Fruit fly (Drosophila melanogaster) whole organism, adult: ENCODE results near the gene CG13392.

Source experiments
- CG11617 ChIP-seq: fragments of 200-800 bp; sonication (Bioruptor generic); optimal IDR thresholded peaks from 2 replicates; lab custom pipeline; 2017; ENCODE audit warnings: mild to moderate bottlenecking, missing biosample characterization, missing genetic modification reagents, missing genetic modification characterization
- CG12768 ChIP-seq: fragments of 200-800 bp; sonication (Bioruptor generic); optimal IDR thresholded peaks from 2 replicates; lab custom pipeline; 2017; ENCODE audit warnings: missing biosample characterization, missing genetic modification characterization, mild to moderate bottlenecking, moderate library complexity, missing genetic modification reagents
- CG14711 ChIP-seq: fragments of 200-800 bp; sonication (Bioruptor generic); optimal IDR thresholded peaks from 2 replicates; lab custom pipeline; 2018; ENCODE audit warnings: missing biosample characterization, mild to moderate bottlenecking, missing genetic modification characterization, moderate library complexity
- CG1620 ChIP-seq: fragments of 200-800 bp; sonication (Bioruptor generic); optimal IDR thresholded peaks from 2 replicates; lab custom pipeline; 2016; ENCODE audit warnings: missing biosample characterization, missing genetic modification characterization
- CG33017 ChIP-seq: fragments of 200-800 bp; sonication (Bioruptor generic); optimal IDR thresholded peaks from 2 replicates; lab custom pipeline; 2018; ENCODE audit warnings: missing biosample characterization, mild to moderate bottlenecking, missing genetic modification characterization, moderate library complexity
- CG5204 ChIP-seq: fragments of 200-800 bp; sonication (Bioruptor generic); optimal IDR thresholded peaks from 2 replicates; lab custom pipeline; 2016; ENCODE audit warnings: missing biosample characterization, missing genetic modification characterization
- CG7045 ChIP-seq: fragments of 200-800 bp; sonication (Bioruptor generic); optimal IDR thresholded peaks from 2 replicates; lab custom pipeline; 2017; ENCODE audit warnings: missing biosample characterization, mild to moderate bottlenecking, missing genetic modification characterization
- CG7101 ChIP-seq: fragments of 200-800 bp; sonication (Bioruptor generic); optimal IDR thresholded peaks from 2 replicates; lab custom pipeline; 2018; ENCODE audit warnings: missing biosample characterization, mild to moderate bottlenecking, missing genetic modification characterization, moderate library complexity
- Clk ChIP-seq: fragments of 200-800 bp; sonication (Bioruptor generic); optimal IDR thresholded peaks from 2 replicates; lab custom pipeline; 2017; ENCODE audit warnings: missing biosample characterization, missing genetic modification characterization
- Crg-1 ChIP-seq: fragments of 200-800 bp; sonication (Bioruptor generic); optimal IDR thresholded peaks from 2 replicates; lab custom pipeline; 2016; ENCODE audit warnings: missing biosample characterization, missing genetic modification characterization
- Hr96 ChIP-seq: fragments of 200-800 bp; sonication (Bioruptor generic); optimal IDR thresholded peaks from 2 replicates; lab custom pipeline; 2016; ENCODE audit warnings: missing biosample characterization, missing genetic modification characterization
- Mnt ChIP-seq: fragments of 200-800 bp; sonication (Bioruptor generic); optimal IDR thresholded peaks from 2 replicates; lab custom pipeline; 2016; ENCODE audit warnings: missing biosample characterization, mild to moderate bottlenecking, missing genetic modification characterization
- bab1 ChIP-seq: fragments of 200-800 bp; sonication (Bioruptor generic); optimal IDR thresholded peaks from 3 replicates; lab custom pipeline; 2019; ENCODE audit warnings: missing biosample characterization, mild to moderate bottlenecking, missing genetic modification characterization, moderate library complexity
- cic ChIP-seq: fragments of 200-800 bp; sonication (Bioruptor generic); optimal IDR thresholded peaks from 2 replicates; lab custom pipeline; 2017; ENCODE audit warnings: missing biosample characterization, mild to moderate bottlenecking, missing genetic modification characterization, moderate library complexity
- cnc ChIP-seq, 2 experiments: fragments of >200 bp; optimal IDR thresholded peaks; 2 replicates each; lab custom pipeline; 2017
- kay ChIP-seq: fragments of 200-800 bp; sonication (Bioruptor generic); peaks from one replicate; lab custom pipeline; 2016; ENCODE audit warnings: missing biosample characterization, missing genetic modification characterization, borderline replicate concordance
- ovo ChIP-seq: fragments of 200-800 bp; sonication (Bioruptor generic); optimal IDR thresholded peaks from 2 replicates; lab custom pipeline; 2016; ENCODE audit warnings: missing biosample characterization, missing genetic modification characterization
- pad ChIP-seq: fragments of 200-800 bp; sonication (Bioruptor generic); optimal IDR thresholded peaks from 3 replicates; lab custom pipeline; 2017; ENCODE audit warnings: missing biosample characterization, missing genetic modification characterization, mild to moderate bottlenecking, moderate library complexity, missing genetic modification reagents
- tj ChIP-seq: fragments of 200-800 bp; sonication (Bioruptor generic); optimal IDR thresholded peaks from 3 replicates; lab custom pipeline; 2017; ENCODE audit warnings: missing biosample characterization, mild to moderate bottlenecking, missing genetic modification characterization, moderate library complexity
- toe ChIP-seq: fragments of 200-800 bp; sonication (Bioruptor generic); optimal IDR thresholded peaks from 2 replicates; lab custom pipeline; 2016; ENCODE audit warnings: missing biosample characterization, missing genetic modification characterization

Gene CG13392

dm6 chr2L:8424090-8424470, 41.5 kb upstream of the CG13392 start:
- TF ChIP-seq bab1 (no peak), Hr96 (GFP tag; lab: Kevin White, UChicago) (no peak), CG14711 (no peak), CG5204 (GFP tag; lab: Kevin White, UChicago) (no peak), cnc (optimal IDR thresholded peaks at IDR 0.05; lab: Kevin White, UChicago) (no peak), toe (GFP tag; lab: Kevin White, UChicago) (no peak), CG1620 (GFP tag; lab: Kevin White, UChicago) (no peak), tj (GFP tag; lab: Kevin White, UChicago) (no peak), cic (GFP tag; lab: Kevin White, UChicago) (no peak), Crg-1 (GFP tag; lab: Kevin White, UChicago) (no peak), Clk (GFP tag; lab: Kevin White, UChicago) (no peak)

- TF ChIP-seq tj (GFP tag; lab: Kevin White, UChicago), result peak; percentile 90
- TF ChIP-seq CG12768, result no peak
These were observed 41.0 kb upstream of the CG13392 start for dm6 chr2L:8423460-8424089.

dm6 chr2L:8423047-8423446, 40.4 kb upstream of the CG13392 start:
- TF ChIP-seq tj (GFP tag; lab: Kevin White, UChicago) (no peak), Crg-1 (GFP tag; lab: Kevin White, UChicago) (no peak), Mnt (GFP tag; lab: Kevin White, UChicago) (no peak), Clk (GFP tag; lab: Kevin White, UChicago) (no peak), CG1620 (GFP tag; lab: Kevin White, UChicago) (no peak), ovo (no peak), toe (GFP tag; lab: Kevin White, UChicago) (no peak), CG5204 (GFP tag; lab: Kevin White, UChicago) (no peak), cic (GFP tag; lab: Kevin White, UChicago) (no peak)

- TF ChIP-seq CG7045 (GFP tag; lab: Kevin White, UChicago), result no peak
- TF ChIP-seq Mnt (GFP tag; lab: Kevin White, UChicago), result no peak
- TF ChIP-seq ovo, result no peak
- no peak for TF ChIP-seq toe (GFP tag; lab: Kevin White, UChicago)
- no peak for TF ChIP-seq cnc (optimal IDR thresholded peaks at IDR 0.05; lab: Kevin White, UChicago)
- no peak for TF ChIP-seq cic (GFP tag; lab: Kevin White, UChicago)
- TF ChIP-seq CG1620 (GFP tag; lab: Kevin White, UChicago), result no peak
- no peak for TF ChIP-seq Clk (GFP tag; lab: Kevin White, UChicago)
- no peak for TF ChIP-seq CG14711
- TF ChIP-seq CG11617 (GFP tag; lab: Kevin White, UChicago), result no peak
- TF ChIP-seq Crg-1 (GFP tag; lab: Kevin White, UChicago), result no peak
- TF ChIP-seq bab1, result no peak
- no peak for TF ChIP-seq pad (GFP tag; lab: Kevin White, UChicago)
- TF ChIP-seq tj (GFP tag; lab: Kevin White, UChicago), result no peak
- no peak for TF ChIP-seq Hr96 (GFP tag; lab: Kevin White, UChicago)
- TF ChIP-seq CG7101 (tag; lab: Kevin White, UChicago), result no peak
- no peak for TF ChIP-seq CG33017 (tag; lab: Kevin White, UChicago)
- no peak for TF ChIP-seq kay (GFP tag; lab: Kevin White, UChicago)
- TF ChIP-seq CG5204 (GFP tag; lab: Kevin White, UChicago), result no peak
These were observed 39.1 kb upstream of the CG13392 start for dm6 chr2L:8421717-8422116.

- no peak for TF ChIP-seq cic (GFP tag; lab: Kevin White, UChicago)
- no peak for TF ChIP-seq pad (GFP tag; lab: Kevin White, UChicago)
- no peak for TF ChIP-seq ovo
- no peak for TF ChIP-seq Crg-1 (GFP tag; lab: Kevin White, UChicago)
These were observed 37.8 kb upstream of the CG13392 start for dm6 chr2L:8420259-8420930.

- TF ChIP-seq CG5204 (GFP tag; lab: Kevin White, UChicago) (no peak), Crg-1 (GFP tag; lab: Kevin White, UChicago) (no peak), CG7045 (GFP tag; lab: Kevin White, UChicago) (no peak), pad (GFP tag; lab: Kevin White, UChicago) (peak; percentile 70), CG11617 (GFP tag; lab: Kevin White, UChicago) (no peak), cic (GFP tag; lab: Kevin White, UChicago) (no peak), CG1620 (GFP tag; lab: Kevin White, UChicago) (no peak), Hr96 (GFP tag; lab: Kevin White, UChicago) (no peak), Clk (GFP tag; lab: Kevin White, UChicago) (no peak)
These were observed 36.9 kb upstream of the CG13392 start for dm6 chr2L:8419382-8419940.
